Fruit fly (Drosophila melanogaster) whole organism, prepupa: ENCODE measurements around the gene mbm.

ENCODE experiments used
- Blimp-1 ChIP-seq: fragments of 200-800 bp; sonication (Bioruptor generic); optimal IDR thresholded peaks from 3 replicates; lab custom pipeline; 2017; ENCODE audit warnings: missing biosample characterization, missing genetic modification characterization, mild to moderate bottlenecking, moderate library complexity, missing genetic modification reagents
- CG10669 ChIP-seq: fragments of 200-800 bp; sonication (Bioruptor generic); optimal IDR thresholded peaks from 3 replicates; lab custom pipeline; 2018; ENCODE audit warnings: missing biosample characterization, mild to moderate bottlenecking, missing genetic modification characterization, moderate library complexity
- CG11294 ChIP-seq: fragments of 200-800 bp; sonication (Bioruptor generic); IDR thresholded peaks from 2 replicates; pipeline ENCODE4 v1.3.6; 2022; ENCODE audit warnings: missing biosample characterization, missing genetic modification characterization
- CG11762 ChIP-seq: fragments of 200-800 bp; sonication (Bioruptor generic); optimal IDR thresholded peaks from 3 replicates; lab custom pipeline; 2016; ENCODE audit warnings: missing biosample characterization, missing genetic modification characterization; ENCODE audit not compliant: insufficient read depth
- CG11902 ChIP-seq: fragments of 200-800 bp; sonication (Bioruptor generic); optimal IDR thresholded peaks from 3 replicates; lab custom pipeline; 2016; ENCODE audit warnings: missing biosample characterization, missing genetic modification characterization
- CG15336 ChIP-seq: fragments of 200-800 bp; sonication (Bioruptor generic); IDR thresholded peaks from 2 replicates; pipeline ENCODE4 v1.3.6; 2022; ENCODE audit warnings: missing biosample characterization, missing genetic modification characterization
- CG1621 ChIP-seq: fragments of 200-800 bp; sonication (Bioruptor generic); optimal IDR thresholded peaks from 3 replicates; lab custom pipeline; 2018; ENCODE audit warnings: missing biosample characterization, mild to moderate bottlenecking, missing genetic modification characterization
- CG16779 ChIP-seq: fragments of 200-800 bp; sonication (Bioruptor generic); optimal IDR thresholded peaks from 3 replicates; lab custom pipeline; 2017; ENCODE audit warnings: missing biosample characterization, mild to moderate bottlenecking, missing genetic modification characterization
- CG3032 ChIP-seq: fragments of 200-800 bp; optimal IDR thresholded peaks from 2 replicates; lab custom pipeline; 2019; ENCODE audit warnings: missing biosample characterization, mild to moderate bottlenecking, missing genetic modification characterization, moderate library complexity
- CG31627 ChIP-seq: fragments of 200-800 bp; sonication (Bioruptor generic); optimal IDR thresholded peaks from 3 replicates; lab custom pipeline; 2016; ENCODE audit warnings: missing biosample characterization, missing genetic modification characterization
- CG4318 ChIP-seq: fragments of 200-800 bp; sonication (Bioruptor generic); optimal IDR thresholded peaks from 3 replicates; lab custom pipeline; 2017; ENCODE audit warnings: missing biosample characterization, mild to moderate bottlenecking, missing genetic modification characterization
- CG6163 ChIP-seq: fragments of 200-800 bp; sonication (Bioruptor generic); IDR thresholded peaks from 3 replicates; pipeline ENCODE4 v1.3.6; 2022; ENCODE audit warnings: missing biosample characterization, missing genetic modification characterization
- CG6276 ChIP-seq: fragments of 200-800 bp; sonication (Bioruptor generic); optimal IDR thresholded peaks from 2 replicates; lab custom pipeline; 2017; ENCODE audit warnings: missing biosample characterization, mild to moderate bottlenecking, missing genetic modification characterization
- CG6792 ChIP-seq: fragments of 200-800 bp; sonication (Bioruptor generic); optimal IDR thresholded peaks from 3 replicates; lab custom pipeline; 2016; ENCODE audit warnings: missing biosample characterization, missing genetic modification characterization
- CG6808 ChIP-seq: fragments of 200-800 bp; sonication (Bioruptor generic); optimal IDR thresholded peaks from 3 replicates; lab custom pipeline; 2017; ENCODE audit warnings: missing biosample characterization, missing genetic modification characterization, mild to moderate bottlenecking, moderate library complexity, missing genetic modification reagents
- CG6854 ChIP-seq: fragments of 200-800 bp; sonication (Bioruptor generic); optimal IDR thresholded peaks from 2 replicates; lab custom pipeline; 2017; ENCODE audit warnings: missing biosample characterization, mild to moderate bottlenecking, missing genetic modification characterization
- CG7368 ChIP-seq: fragments of 200-800 bp; sonication (Bioruptor generic); optimal IDR thresholded peaks from 3 replicates; lab custom pipeline; 2016; ENCODE audit warnings: missing biosample characterization, missing genetic modification characterization
- CG8319 ChIP-seq: fragments of 200-800 bp; sonication (Bioruptor generic); optimal IDR thresholded peaks from 3 replicates; lab custom pipeline; 2016; ENCODE audit warnings: missing biosample characterization, missing genetic modification characterization
- CG8632 ChIP-seq: fragments of 200-800 bp; sonication (Bioruptor generic); optimal IDR thresholded peaks from 3 replicates; lab custom pipeline; 2016; ENCODE audit warnings: missing biosample characterization, missing genetic modification characterization
- CG9139 ChIP-seq: fragments of 200-800 bp; sonication (Bioruptor generic); optimal IDR thresholded peaks from 3 replicates; lab custom pipeline; 2017; ENCODE audit warnings: missing biosample characterization, mild to moderate bottlenecking, missing genetic modification characterization
- Eip75B ChIP-seq: fragments of 200-800 bp; sonication (Bioruptor generic); optimal IDR thresholded peaks from 3 replicates; lab custom pipeline; 2016; ENCODE audit warnings: missing biosample characterization, missing genetic modification characterization
- Eip93F ChIP-seq: fragments of 200-800 bp; sonication (Bioruptor generic); optimal IDR thresholded peaks from 2 replicates; lab custom pipeline; 2016; ENCODE audit warnings: missing biosample characterization, mild to moderate bottlenecking, missing genetic modification characterization
- Ets21C ChIP-seq: fragments of 200-800 bp; sonication (Bioruptor generic); optimal IDR thresholded peaks from 3 replicates; lab custom pipeline; 2016; ENCODE audit warnings: missing biosample characterization, missing genetic modification characterization
- Gug ChIP-seq: fragments of 200-800 bp; sonication (Bioruptor generic); IDR thresholded peaks from 2 replicates; pipeline ENCODE4 v1.3.6; 2022; ENCODE audit warnings: missing biosample characterization, missing genetic modification characterization
- Hr4 ChIP-seq: fragments of 200-800 bp; sonication (Bioruptor generic); optimal IDR thresholded peaks from 3 replicates; lab custom pipeline; 2016; ENCODE audit warnings: missing biosample characterization, missing genetic modification characterization
- Lpt ChIP-seq: fragments of 200-800 bp; sonication (Bioruptor generic); optimal IDR thresholded peaks from 3 replicates; lab custom pipeline; 2016; ENCODE audit warnings: missing biosample characterization, missing genetic modification characterization
- Met ChIP-seq: fragments of 200-800 bp; sonication (Bioruptor generic); optimal IDR thresholded peaks from 3 replicates; lab custom pipeline; 2016; ENCODE audit warnings: missing biosample characterization, missing genetic modification characterization
- OdsH ChIP-seq: fragments of 200-800 bp; sonication (Bioruptor generic); optimal IDR thresholded peaks from 3 replicates; lab custom pipeline; 2016; ENCODE audit warnings: missing biosample characterization, missing genetic modification characterization
- Smox ChIP-seq: fragments of 200-800 bp; sonication (Bioruptor generic); optimal IDR thresholded peaks from 3 replicates; lab custom pipeline; 2016; ENCODE audit warnings: missing biosample characterization, missing genetic modification characterization
- Sox102F ChIP-seq: fragments of 200-800 bp; sonication (Bioruptor generic); optimal IDR thresholded peaks from 2 replicates; lab custom pipeline; 2016; ENCODE audit warnings: missing biosample characterization, mild to moderate bottlenecking, missing genetic modification characterization
- Sox14 ChIP-seq: fragments of 200-800 bp; sonication (Bioruptor generic); optimal IDR thresholded peaks from 3 replicates; lab custom pipeline; 2016; ENCODE audit warnings: missing biosample characterization, missing genetic modification characterization
- Sox15 ChIP-seq: fragments of 200-800 bp; sonication (Bioruptor generic); optimal IDR thresholded peaks from 3 replicates; lab custom pipeline; 2016; ENCODE audit warnings: missing biosample characterization, missing genetic modification characterization
- achi ChIP-seq: fragments of 200-800 bp; sonication (Bioruptor generic); optimal IDR thresholded peaks from 3 replicates; lab custom pipeline; 2016; ENCODE audit warnings: missing biosample characterization, missing genetic modification characterization
- acj6 ChIP-seq: fragments of 200-800 bp; sonication (Bioruptor generic); optimal IDR thresholded peaks from 3 replicates; lab custom pipeline; 2016; ENCODE audit warnings: missing biosample characterization, missing genetic modification characterization
- cyc ChIP-seq: fragments of 200-800 bp; sonication (Bioruptor generic); optimal IDR thresholded peaks from 3 replicates; lab custom pipeline; 2016; ENCODE audit warnings: missing biosample characterization, missing genetic modification characterization
- dsx ChIP-seq: fragments of 200-800 bp; optimal IDR thresholded peaks from 3 replicates; lab custom pipeline; 2019; ENCODE audit warnings: missing biosample characterization, mild to moderate bottlenecking, missing genetic modification characterization, moderate library complexity; ENCODE audit not compliant: poor library complexity, severe bottlenecking
- fd85E ChIP-seq: fragments of 200-800 bp; sonication (Bioruptor generic); optimal IDR thresholded peaks from 3 replicates; lab custom pipeline; 2016; ENCODE audit warnings: missing biosample characterization, missing genetic modification characterization
- lz ChIP-seq: fragments of 200-800 bp; sonication (Bioruptor generic); optimal IDR thresholded peaks from 3 replicates; lab custom pipeline; 2016; ENCODE audit warnings: missing biosample characterization, missing genetic modification characterization
- net ChIP-seq: fragments of 200-800 bp; sonication (Bioruptor generic); optimal IDR thresholded peaks from 3 replicates; lab custom pipeline; 2016; ENCODE audit warnings: missing biosample characterization, missing genetic modification characterization
- pdm3 ChIP-seq: fragments of 200-800 bp; sonication (Bioruptor generic); optimal IDR thresholded peaks from 3 replicates; lab custom pipeline; 2016; ENCODE audit warnings: missing biosample characterization, missing genetic modification characterization
- salr ChIP-seq, 2 experiments: fragments of 200-800 bp; sonication (Bioruptor generic); optimal IDR thresholded peaks; 3 replicates each; lab custom pipeline; 2016 to 2018; ENCODE audit warnings: missing biosample characterization in 2 of 2, missing genetic modification characterization in 2 of 2, mild to moderate bottlenecking in 1 of 2
- spab ChIP-seq: fragments of 200-800 bp; sonication (Bioruptor generic); optimal IDR thresholded peaks from 2 replicates; lab custom pipeline; 2017; ENCODE audit warnings: missing biosample characterization, mild to moderate bottlenecking, missing genetic modification characterization, missing genetic modification reagents
- ss ChIP-seq, 2 experiments: fragments of 200-800 bp; sonication (Bioruptor generic); optimal IDR thresholded peaks; 2 replicates in 1 of 2; 3 replicates in 1 of 2; lab custom pipeline; 2017 to 2018; ENCODE audit warnings: mild to moderate bottlenecking in 2 of 2, missing biosample characterization in 2 of 2, missing genetic modification characterization in 2 of 2, moderate library complexity in 1 of 2
- svp ChIP-seq: fragments of 200-800 bp; sonication (Bioruptor generic); peaks from one replicate; lab custom pipeline; 2016; ENCODE audit warnings: missing biosample characterization, missing genetic modification characterization
- topi ChIP-seq: fragments of 200-800 bp; sonication (Bioruptor generic); optimal IDR thresholded peaks from 3 replicates; lab custom pipeline; 2016; ENCODE audit warnings: missing biosample characterization, missing genetic modification characterization
- vri ChIP-seq: fragments of 200-800 bp; sonication (Bioruptor generic); optimal IDR thresholded peaks from 3 replicates; lab custom pipeline; 2016; ENCODE audit warnings: missing biosample characterization, mild to moderate bottlenecking, missing genetic modification characterization

Gene mbm

DNA sequence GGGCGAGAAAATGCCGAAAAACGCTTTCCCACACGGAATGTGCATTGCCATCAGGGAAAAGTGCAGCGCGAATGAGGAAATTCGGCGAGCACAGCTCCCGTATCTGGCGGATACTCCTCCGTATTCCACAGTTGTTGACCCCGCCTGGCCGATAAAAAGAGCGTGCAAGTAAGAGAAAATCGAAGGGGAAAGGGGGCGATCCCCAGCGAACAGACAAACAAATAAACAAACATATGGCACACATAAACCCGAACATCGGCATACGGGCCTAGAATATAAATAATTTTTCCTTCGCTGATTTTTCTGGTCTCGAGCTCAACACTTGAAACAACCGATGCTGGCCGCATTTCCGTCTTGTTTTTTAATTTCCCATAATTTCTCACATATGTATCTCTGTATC, 16.9 kb upstream of the mbm start:
- TF ChIP-seq CG1621 (tag; lab: Kevin White, UChicago) = peak; percentile 7
- TF ChIP-seq CG11294 (GFP tag; lab: Robert Waterston, UW) = no peak
- TF ChIP-seq CG31627 (GFP tag; lab: Kevin White, UChicago) = no peak
- TF ChIP-seq Hr4 (GFP tag; lab: Kevin White, UChicago) = no peak

DNA sequence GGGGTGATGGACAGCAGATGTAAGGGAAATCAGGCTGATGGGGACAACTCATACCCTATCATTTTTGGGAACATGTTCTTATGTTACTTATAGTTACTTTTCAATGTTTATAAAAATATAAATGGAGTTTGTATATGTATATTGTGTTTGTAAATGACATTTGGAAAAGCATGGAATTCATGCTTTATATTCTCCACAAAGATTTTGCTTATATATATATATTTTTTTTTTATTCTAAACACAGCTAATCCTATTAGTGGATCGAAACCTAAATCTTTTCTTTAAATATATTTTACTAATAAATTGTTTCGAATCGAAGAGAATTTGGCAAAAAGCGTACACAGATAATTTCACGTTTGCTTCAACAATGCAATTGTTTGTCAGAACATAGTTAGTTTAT, 15.5 kb upstream of the mbm start, which contains the start of gene Amnionless:
Amnionless (minus strand) TSS at position 101 of the 400 bp plus-strand sequence.
- TF ChIP-seq CG6792 (GFP tag; lab: Kevin White, UChicago) = no peak
- TF ChIP-seq vri (GFP tag; lab: Kevin White, UChicago) = no peak
- TF ChIP-seq acj6 = no peak
- TF ChIP-seq cyc = no peak
- no peak for TF ChIP-seq pdm3 (GFP tag; lab: Kevin White, UChicago)
- TF ChIP-seq CG6276 = no peak
- TF ChIP-seq achi = no peak
- TF ChIP-seq Sox15 (GFP tag; lab: Kevin White, UChicago) = no peak
- TF ChIP-seq Eip93F = no peak
- TF ChIP-seq CG6854 = no peak
- TF ChIP-seq CG8632 (GFP tag; lab: Kevin White, UChicago) = no peak
- no peak for TF ChIP-seq CG1621 (tag; lab: Kevin White, UChicago)
- no peak for TF ChIP-seq CG8319 (GFP tag; lab: Kevin White, UChicago)
- TF ChIP-seq Sox14 (GFP tag; lab: Kevin White, UChicago) = no peak
- TF ChIP-seq CG3032 (tag; lab: Kevin White, UChicago) = no peak
- TF ChIP-seq CG15336 (GFP tag; lab: Robert Waterston, UW) = no peak
- no peak for TF ChIP-seq CG10669

DNA sequence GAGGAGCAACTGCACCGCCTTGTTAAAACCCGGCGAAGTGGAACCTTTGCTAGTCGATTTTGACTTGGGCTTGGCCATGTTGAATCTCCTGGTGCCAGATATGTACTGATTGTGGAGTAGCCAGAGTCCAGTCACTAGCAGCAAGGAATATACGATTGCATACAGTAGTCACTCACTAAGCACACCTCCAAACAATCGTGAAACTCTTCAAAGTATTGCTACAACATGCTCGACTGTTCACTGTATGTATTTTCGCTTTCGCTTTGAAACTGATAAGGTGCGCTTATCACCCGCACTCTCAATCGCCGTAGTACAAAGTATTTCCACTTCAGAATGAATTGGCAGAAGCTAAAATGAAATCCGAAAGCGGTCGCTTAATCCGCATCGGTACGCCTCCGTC, 12.9 kb upstream of the mbm start:
- TF ChIP-seq CG6808 (GFP tag; lab: Kevin White, UChicago) (peak; percentile 71), CG6163 (GFP tag; lab: Robert Waterston, UW) (peak; percentile 73), Hr4 (GFP tag; lab: Kevin White, UChicago) (peak; percentile 75), Blimp-1 (GFP tag; lab: Kevin White, UChicago) (no peak), CG8319 (GFP tag; lab: Kevin White, UChicago) (peak; percentile 44), Eip75B (GFP tag; lab: Kevin White, UChicago) (peak; percentile 84), cyc (peak; percentile 83), Lpt (GFP tag; lab: Kevin White, UChicago) (peak; percentile 8), CG11902 (GFP tag; lab: Kevin White, UChicago) (peak; percentile 46), CG3032 (tag; lab: Kevin White, UChicago) (peak; percentile 40), OdsH (GFP tag; lab: Kevin White, UChicago) (peak; percentile 70), CG4318 (GFP tag; lab: Kevin White, UChicago) (no peak), dsx (GFP tag; lab: Kevin White, UChicago) (peak; percentile 88), CG16779 (peak; percentile 86), Ets21C (GFP tag; lab: Kevin White, UChicago) (peak; percentile 66), CG9139 (GFP tag; lab: Kevin White, UChicago) (peak; percentile 58), pdm3 (GFP tag; lab: Kevin White, UChicago) (peak; percentile 80), Smox (GFP tag; lab: Kevin White, UChicago) (no peak), CG6792 (GFP tag; lab: Kevin White, UChicago) (peak; percentile 78), CG31627 (GFP tag; lab: Kevin White, UChicago) (peak; percentile 82), ss (GFP tag; optimal IDR thresholded peaks at IDR 0.05; lab: Kevin White, UChicago) (peak; percentile 64 to 82), spab (GFP tag; lab: Kevin White, UChicago) (peak; percentile 46), fd85E (GFP tag; lab: Kevin White, UChicago) (peak; percentile 46), CG15336 (GFP tag; lab: Robert Waterston, UW) (peak; percentile 70), vri (GFP tag; lab: Kevin White, UChicago) (peak; percentile 90), Sox15 (GFP tag; lab: Kevin White, UChicago) (peak; percentile 49), lz (GFP tag; lab: Kevin White, UChicago) (peak; percentile 73), CG11294 (GFP tag; lab: Robert Waterston, UW) (peak; percentile 35; the same call in 1 of the 2 replicates), svp (peak; percentile 95), Met (peak; percentile 84), salr (GFP tag; optimal IDR thresholded peaks at IDR 0.05; lab: Kevin White, UChicago) (peak in 1 of 2 experiments; percentile 48), Gug (0 out of 2 replicates have a peak, but pooled peaks have one; percentile 24), CG11762 (peak; percentile 62), topi (GFP tag; lab: Kevin White, UChicago) (peak; percentile 81), net (GFP tag; lab: Kevin White, UChicago) (peak; percentile 80), Sox102F (GFP tag; lab: Kevin White, UChicago) (peak; percentile 85), CG7368 (peak; percentile 78)
